Fruit fly (Drosophila melanogaster) whole organism, wandering third instar larva: Measurements from ENCODE around the gene Ste12DOR.
A peak's percentile ranks its signal among the peaks of the same experiment; 100 is the strongest.

Experiments
- CG32264 ChIP-seq: fragments of 200-800 bp; sonication (Bioruptor generic); optimal IDR thresholded peaks from 2 replicates; lab custom pipeline; 2016; ENCODE audit warnings: missing biosample characterization, missing genetic modification characterization
- HLH106 ChIP-seq: fragments of 200-800 bp; optimal IDR thresholded peaks from 3 replicates; lab custom pipeline; 2019; ENCODE audit warnings: missing biosample characterization, mild to moderate bottlenecking, missing genetic modification characterization, moderate library complexity
- Hr78 ChIP-seq: fragments of >200 bp; optimal IDR thresholded peaks from 2 replicates; lab custom pipeline; 2017; ENCODE audit warnings: missing biosample characterization, missing genetic modification characterization
- Hr83 ChIP-seq: fragments of 200-300 bp; sonication (Bioruptor generic); optimal IDR thresholded peaks from 2 replicates; lab custom pipeline; 2016; ENCODE audit warnings: missing biosample characterization, mild to moderate bottlenecking, missing genetic modification characterization, moderate library complexity; ENCODE audit not compliant: poor library complexity, severe bottlenecking
- Jra ChIP-seq: sonication (Bioruptor generic); optimal IDR thresholded peaks from 2 replicates; lab custom pipeline; 2016; ENCODE audit warnings: missing biosample characterization, missing genetic modification characterization
- Sp1 ChIP-seq: fragments of 200-800 bp; sonication (Bioruptor generic); optimal IDR thresholded peaks from 3 replicates; lab custom pipeline; 2019; ENCODE audit warnings: missing biosample characterization, mild to moderate bottlenecking, missing genetic modification characterization, moderate library complexity
- dl ChIP-seq, 2 experiments: fragments of 175-275, 200-275 bp in 1 of 2; fragments of 200-275 bp in 1 of 2; sonication (Bioruptor generic); optimal IDR thresholded peaks; lab custom pipeline; 2018; ENCODE audit warnings: mild to moderate bottlenecking in 2 of 2, missing biosample characterization in 2 of 2, missing genetic modification characterization in 2 of 2, moderate library complexity in 2 of 2; ENCODE audit not compliant: partially characterized antibody in 2 of 2, insufficient read depth in 1 of 2
- tai ChIP-seq: sonication (Bioruptor generic); optimal IDR thresholded peaks from 2 replicates; lab custom pipeline; 2016; ENCODE audit warnings: missing biosample characterization, missing genetic modification characterization

DNA sequence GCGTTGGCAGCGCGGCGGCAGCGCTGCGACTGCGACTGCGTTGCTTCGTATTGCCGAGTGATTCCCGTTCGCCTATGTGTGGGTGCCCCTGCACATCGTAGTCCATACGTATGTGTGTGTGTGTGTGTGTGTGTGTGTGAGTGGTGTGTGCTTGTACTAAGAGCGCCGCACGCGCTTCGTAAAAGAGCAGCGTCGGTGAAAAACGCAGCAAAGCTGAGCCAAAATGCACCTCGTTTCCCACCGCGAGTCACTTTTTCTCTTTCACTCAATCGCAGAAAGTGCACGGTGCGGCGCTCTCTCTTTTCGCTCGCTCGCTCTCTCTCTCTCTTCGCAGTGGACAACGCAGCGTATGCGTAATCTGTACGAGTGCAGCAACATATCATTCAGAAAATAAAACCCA lies 13.5 kb upstream of the Ste12DOR start:
- TF ChIP-seq tai (GFP tag; lab: Kevin White, UChicago) (no peak), Jra (peak; percentile 27), dl (GFP tag; optimal IDR thresholded peaks at IDR 0.05; lab: Kevin White, UChicago; ENCODE audit: insufficient read depth in 1 of 2, partially characterized antibody in 2 of 2) (peak; percentile 64 to 78), Hr78 (GFP tag; lab: Kevin White, UChicago) (no peak), CG32264 (GFP tag; lab: Kevin White, UChicago) (no peak), HLH106 (tag; lab: Kevin White, UChicago) (no peak), Sp1 (GFP tag; lab: Kevin White, UChicago) (peak; percentile 56), Hr83 (peak; percentile 13)
